Worm (Caenorhabditis elegans) whole organism, L1 larva: ENCODE data around the gene Y6E2A.7.

ENCODE experiments used
- Y116A8C.19 ChIP-seq: sonication (generic microtip); optimal IDR thresholded peaks from 2 replicates; lab custom pipeline; 2016; ENCODE audit warnings: missing compliant biosample characterization, missing genetic modification characterization, borderline replicate concordance
- ceh-63 ChIP-seq: fragments of 200-800 bp; sonication (Bioruptor generic); optimal IDR thresholded peaks from 2 replicates; lab custom pipeline; 2018; ENCODE audit warnings: mild to moderate bottlenecking, missing genetic modification characterization, missing compliant biosample characterization
- ceh-8 ChIP-seq: fragments of 200-800 bp; sonication (Bioruptor generic); optimal IDR thresholded peaks from 2 replicates; lab custom pipeline; 2018; ENCODE audit warnings: mild to moderate bottlenecking, missing genetic modification characterization, moderate library complexity, missing compliant biosample characterization
- ces-1 ChIP-seq: fragments of 150-350 bp; optimal IDR thresholded peaks from 2 replicates; lab custom pipeline; 2014; ENCODE audit warnings: missing biosample characterization, missing genetic modification reagents, missing genetic modification characterization
- efl-1 ChIP-seq, 4 experiments: fragments of 150-350 bp; optimal IDR thresholded peaks in 3 of 4; peaks in 1 of 4; 1 replicate in 1 of 4; 2 replicates in 3 of 4; lab custom pipeline; 2014; ENCODE audit warnings: missing biosample characterization in 2 of 4, missing genetic modification characterization in 2 of 4, missing genetic modification reagents in 2 of 4
- ets-5 ChIP-seq: fragments of 200-800 bp; sonication (Bioruptor generic); IDR thresholded peaks from 2 replicates; pipeline ENCODE4 v1.3.6; 2022; ENCODE audit warnings: missing genetic modification characterization, missing compliant biosample characterization
- nhr-19 ChIP-seq: fragments of 200-800 bp; sonication (Bioruptor generic); conservative IDR thresholded peaks from 2 replicates; pipeline ENCODE4 v1.3.6; 2022; ENCODE audit warnings: missing genetic modification characterization, missing compliant biosample characterization
- snpc-4 ChIP-seq: fragments of 150-350 bp; optimal IDR thresholded peaks from 2 replicates; lab custom pipeline; 2014; ENCODE audit warnings: missing biosample characterization, missing genetic modification characterization
- sup-37 ChIP-seq: fragments of 200-800 bp; sonication (Bioruptor generic); optimal IDR thresholded peaks from 2 replicates; lab custom pipeline; 2018; ENCODE audit warnings: mild to moderate bottlenecking, missing genetic modification characterization, missing compliant biosample characterization
- tlp-1 ChIP-seq: fragments of 150-350 bp; optimal IDR thresholded peaks from 2 replicates; lab custom pipeline; 2014; ENCODE audit warnings: missing biosample characterization, missing genetic modification characterization
- unc-130 ChIP-seq: fragments of 150-350 bp; optimal IDR thresholded peaks from 2 replicates; lab custom pipeline; 2017; ENCODE audit warnings: missing biosample characterization, missing genetic modification characterization, inconsistent platforms

Gene Y6E2A.7

ce11 chrV:15766122-15766594 is 46.5 kb downstream of the Y6E2A.7 start, which contains the start of the genes haf-3 and F57A10.2 (continued):
- TF ChIP-seq ces-1 (GFP tag; lab: Kevin White, UChicago) (no peak), sup-37 (GFP tag; lab: Kevin White, UChicago) (peak; percentile 80), tlp-1 (tag; lab: Kevin White, UChicago) (no peak), unc-130 (peak; percentile 90), Y116A8C.19 (no peak), ceh-8 (peak; percentile 86), ets-5 (GFP tag; lab: Robert Waterston, UW) (no peak), ceh-63 (GFP tag; lab: Kevin White, UChicago) (no peak)

- peak; percentile 17; the same call in 1 of the 2 replicates for TF ChIP-seq nhr-19 (GFP tag; lab: Robert Waterston, UW)
Measured at ce11 chrV:15767385-15767784, 47.7 kb downstream of the Y6E2A.7 start.

ce11 chrV:15769072-15769471 is 49.4 kb downstream of the Y6E2A.7 start, which contains the start of gene F57A10.4:
TSS of gene F57A10.4 (plus strand) at chrV:15769438.
- no peak for TF ChIP-seq efl-1 (optimal IDR thresholded peaks at IDR 0.05; lab: Kevin White, UChicago)
- peak in 1 of 2 experiments; percentile 81 for TF ChIP-seq efl-1 (GFP tag; optimal IDR thresholded peaks at IDR 0.05 in 1 of 2; lab: Kevin White, UChicago)
- TF ChIP-seq snpc-4: no peak
